Worm (Caenorhabditis elegans) whole organism, L3 larva: Measurements from ENCODE around the gene mrp-1.

Experiments used
- ceh-82 ChIP-seq: fragments of 150-350 bp; optimal IDR thresholded peaks from 2 replicates; lab custom pipeline; 2014; ENCODE audit warnings: missing biosample characterization, missing genetic modification characterization
- fos-1 ChIP-seq: fragments of 150-350 bp; optimal IDR thresholded peaks from 2 replicates; lab custom pipeline; 2014; ENCODE audit warnings: missing biosample characterization, missing genetic modification characterization
- mdl-1 ChIP-seq: fragments of 150-350 bp; optimal IDR thresholded peaks from 2 replicates; lab custom pipeline; 2014; ENCODE audit warnings: missing biosample characterization, missing genetic modification characterization
- nhr-12 ChIP-seq: fragments of 150-350 bp; optimal IDR thresholded peaks from 2 replicates; lab custom pipeline; 2014; ENCODE audit warnings: missing biosample characterization, missing genetic modification characterization
- snpc-4 ChIP-seq: fragments of 150-350 bp; optimal IDR thresholded peaks from 2 replicates; lab custom pipeline; 2014; ENCODE audit warnings: missing biosample characterization, missing genetic modification characterization
- unc-39 ChIP-seq: sonication (generic microtip); optimal IDR thresholded peaks from 4 replicates; lab custom pipeline; 2017; ENCODE audit warnings: missing biosample characterization, missing genetic modification characterization
- zag-1 ChIP-seq: fragments of 150-350 bp; optimal IDR thresholded peaks from 2 replicates; lab custom pipeline; 2014; ENCODE audit warnings: missing biosample characterization, missing genetic modification characterization

DNA sequence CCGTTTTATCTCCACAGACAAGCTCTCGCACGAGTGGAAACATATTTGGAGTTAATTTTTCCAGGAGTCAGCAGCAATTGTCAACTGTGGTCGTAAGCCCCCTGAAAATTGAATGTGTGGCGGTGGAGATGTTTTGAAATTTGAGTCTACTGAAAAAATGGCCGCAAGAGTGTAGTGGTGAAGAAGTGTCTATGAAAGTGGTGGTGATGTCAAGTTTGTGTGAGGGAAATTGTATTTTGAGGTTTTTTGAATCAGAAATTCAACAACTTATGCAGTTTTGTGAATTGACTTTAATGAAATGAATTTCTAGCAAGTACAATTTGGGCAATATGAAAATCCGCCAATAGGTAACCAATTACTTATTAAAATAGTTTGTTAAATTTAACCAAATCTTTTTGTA is 15.1 kb downstream of the mrp-1 start, which contains the start of gene mrp-2:
- TF ChIP-seq nhr-12 (tag; lab: Kevin White, UChicago), result no peak
- TF ChIP-seq snpc-4, result no peak
- no peak for TF ChIP-seq zag-1 (tag; lab: Kevin White, UChicago)
- TF ChIP-seq mdl-1, result no peak
- TF ChIP-seq unc-39 (tag; lab: Kevin White, UChicago), result no peak
- no peak for TF ChIP-seq ceh-82
- no peak for TF ChIP-seq fos-1 (tag; lab: Kevin White, UChicago)
